Worm (Caenorhabditis elegans) whole organism, mixed stage, embryonic: Measurements from ENCODE around the gene F26D2.13.
A peak's percentile ranks its signal among the peaks of the same experiment; 100 is the strongest.

Experiments
- M03D4.4 ChIP-seq: sonication (generic microtip); optimal IDR thresholded peaks from 2 replicates; lab custom pipeline; 2017; ENCODE audit warnings: mild to moderate bottlenecking, missing genetic modification characterization, missing compliant biosample characterization
- bed-3 ChIP-seq: fragments of 200-800 bp; sonication (Bioruptor generic); optimal IDR thresholded peaks from 3 replicates; lab custom pipeline; 2018; ENCODE audit warnings: mild to moderate bottlenecking, missing genetic modification characterization, moderate library complexity, missing compliant biosample characterization
- blmp-1 ChIP-seq: fragments of 150-350 bp; optimal IDR thresholded peaks from 2 replicates; lab custom pipeline; 2014; ENCODE audit warnings: missing biosample characterization, missing genetic modification characterization
- ceh-39 ChIP-seq: fragments of 150-350 bp; optimal IDR thresholded peaks from 2 replicates; lab custom pipeline; 2014; ENCODE audit warnings: missing biosample characterization, missing genetic modification characterization
- ceh-43 ChIP-seq: fragments of 200-800 bp; sonication (Bioruptor generic); optimal IDR thresholded peaks from 2 replicates; lab custom pipeline; 2018; ENCODE audit warnings: mild to moderate bottlenecking, missing genetic modification characterization, moderate library complexity, missing compliant biosample characterization
- ceh-83 ChIP-seq: fragments of 200-800 bp; sonication (Bioruptor generic); optimal IDR thresholded peaks from 2 replicates; lab custom pipeline; 2018; ENCODE audit warnings: mild to moderate bottlenecking, missing genetic modification characterization, missing compliant biosample characterization
- ces-1 ChIP-seq: fragments of 150-350 bp; optimal IDR thresholded peaks from 2 replicates; lab custom pipeline; 2014; ENCODE audit warnings: missing biosample characterization, missing genetic modification reagents, missing genetic modification characterization
- cnd-1 ChIP-seq: fragments of 200-800 bp; sonication (Bioruptor generic); optimal IDR thresholded peaks from 2 replicates; lab custom pipeline; 2018; ENCODE audit warnings: mild to moderate bottlenecking, missing genetic modification characterization, missing compliant biosample characterization
- drap-1 ChIP-seq: fragments of 200-800 bp; sonication (Bioruptor generic); optimal IDR thresholded peaks from 3 replicates; lab custom pipeline; 2018; ENCODE audit warnings: mild to moderate bottlenecking, missing genetic modification characterization, missing compliant biosample characterization
- elt-1 ChIP-seq: sonication (generic microtip); optimal IDR thresholded peaks from 2 replicates; lab custom pipeline; 2017; ENCODE audit warnings: missing genetic modification characterization, mild to moderate bottlenecking, missing compliant biosample characterization, antibody characterized with exemption, moderate library complexity, borderline replicate concordance; ENCODE audit not compliant: insufficient read depth
- flh-1 ChIP-seq: fragments of 200-800 bp; sonication (Bioruptor generic); optimal IDR thresholded peaks from 2 replicates; lab custom pipeline; 2018; ENCODE audit warnings: mild to moderate bottlenecking, missing genetic modification characterization, moderate library complexity, missing compliant biosample characterization
- ham-2 ChIP-seq: fragments of 200-800 bp; sonication (Bioruptor generic); optimal IDR thresholded peaks from 2 replicates; lab custom pipeline; 2018; ENCODE audit warnings: mild to moderate bottlenecking, missing genetic modification characterization, missing compliant biosample characterization
- hlh-1 ChIP-seq: fragments of 150-350 bp; optimal IDR thresholded peaks from 2 replicates; lab custom pipeline; 2014; ENCODE audit warnings: missing biosample characterization, missing genetic modification reagents, missing genetic modification characterization
- lin-13 ChIP-seq: fragments of 150-350 bp; optimal IDR thresholded peaks from 2 replicates; lab custom pipeline; 2014; ENCODE audit warnings: missing biosample characterization, missing genetic modification characterization
- lin-32 ChIP-seq: fragments of 200-800 bp; sonication (Bioruptor generic); optimal IDR thresholded peaks from 2 replicates; lab custom pipeline; 2018; ENCODE audit warnings: mild to moderate bottlenecking, missing genetic modification characterization, missing compliant biosample characterization
- lsy-2 ChIP-seq: fragments of 150-350 bp; optimal IDR thresholded peaks from 2 replicates; lab custom pipeline; 2014; ENCODE audit warnings: missing biosample characterization, missing genetic modification characterization
- mab-5 ChIP-seq: fragments of 150-350 bp; optimal IDR thresholded peaks from 2 replicates; lab custom pipeline; 2014; ENCODE audit warnings: missing biosample characterization, missing genetic modification characterization
- mep-1 ChIP-seq: fragments of 150-350 bp; optimal IDR thresholded peaks from 2 replicates; lab custom pipeline; 2017; ENCODE audit warnings: missing biosample characterization, missing genetic modification reagents, missing genetic modification characterization, inconsistent platforms
- mls-2 ChIP-seq: sonication (generic microtip); optimal IDR thresholded peaks from 2 replicates; lab custom pipeline; 2016; ENCODE audit warnings: mild to moderate bottlenecking, missing genetic modification characterization, moderate library complexity, missing compliant biosample characterization
- nhr-12 ChIP-seq: fragments of 150-350 bp; optimal IDR thresholded peaks from 2 replicates; lab custom pipeline; 2014; ENCODE audit warnings: missing biosample characterization, missing genetic modification characterization
- nhr-2 ChIP-seq: fragments of 150-350 bp; optimal IDR thresholded peaks from 2 replicates; lab custom pipeline; 2014; ENCODE audit warnings: missing biosample characterization, missing genetic modification characterization
- nhr-237 ChIP-seq: fragments of 150-350 bp; optimal IDR thresholded peaks from 2 replicates; lab custom pipeline; 2014; ENCODE audit warnings: missing biosample characterization, missing genetic modification characterization
- nhr-28 ChIP-seq: fragments of 150-350 bp; optimal IDR thresholded peaks from 2 replicates; lab custom pipeline; 2014; ENCODE audit warnings: missing biosample characterization, missing genetic modification characterization
- nhr-76 ChIP-seq: sonication (generic microtip); optimal IDR thresholded peaks from 2 replicates; lab custom pipeline; 2017; ENCODE audit warnings: missing biosample characterization, missing genetic modification characterization
- pha-4 ChIP-seq: fragments of 150-350 bp; optimal IDR thresholded peaks from 2 replicates; lab custom pipeline; 2018; ENCODE audit warnings: missing biosample characterization, missing genetic modification reagents, missing genetic modification characterization
- sem-2 ChIP-seq: fragments of 200-800 bp; sonication (Bioruptor generic); optimal IDR thresholded peaks from 2 replicates; lab custom pipeline; 2018; ENCODE audit warnings: mild to moderate bottlenecking, missing genetic modification characterization, missing compliant biosample characterization
- snpc-4 ChIP-seq: fragments of 150-350 bp; optimal IDR thresholded peaks from 2 replicates; lab custom pipeline; 2014; ENCODE audit warnings: missing biosample characterization, missing genetic modification characterization
- sptf-1 ChIP-seq: sonication (generic microtip); optimal IDR thresholded peaks from 2 replicates; lab custom pipeline; 2017; ENCODE audit warnings: mild to moderate bottlenecking, missing genetic modification characterization, moderate library complexity, missing compliant biosample characterization
- unc-120 ChIP-seq: sonication (generic microtip); optimal IDR thresholded peaks from 2 replicates; lab custom pipeline; 2017; ENCODE audit warnings: missing genetic modification characterization, missing compliant biosample characterization; ENCODE audit not compliant: poor library complexity, severe bottlenecking
- unc-39 ChIP-seq: fragments of 150-350 bp; optimal IDR thresholded peaks from 2 replicates; lab custom pipeline; 2014; ENCODE audit warnings: missing biosample characterization, missing genetic modification characterization
- unc-62 ChIP-seq: fragments of 150-350 bp; optimal IDR thresholded peaks from 2 replicates; lab custom pipeline; 2014; ENCODE audit warnings: missing biosample characterization, missing genetic modification reagents, missing genetic modification characterization
- zip-8 ChIP-seq: fragments of 150-350 bp; optimal IDR thresholded peaks from 2 replicates; lab custom pipeline; 2014; ENCODE audit warnings: missing biosample characterization, missing genetic modification characterization
- ztf-11 ChIP-seq: fragments of 150-350 bp; optimal IDR thresholded peaks from 2 replicates; lab custom pipeline; 2014; ENCODE audit warnings: missing biosample characterization, missing genetic modification characterization

Gene F26D2.13

DNA sequence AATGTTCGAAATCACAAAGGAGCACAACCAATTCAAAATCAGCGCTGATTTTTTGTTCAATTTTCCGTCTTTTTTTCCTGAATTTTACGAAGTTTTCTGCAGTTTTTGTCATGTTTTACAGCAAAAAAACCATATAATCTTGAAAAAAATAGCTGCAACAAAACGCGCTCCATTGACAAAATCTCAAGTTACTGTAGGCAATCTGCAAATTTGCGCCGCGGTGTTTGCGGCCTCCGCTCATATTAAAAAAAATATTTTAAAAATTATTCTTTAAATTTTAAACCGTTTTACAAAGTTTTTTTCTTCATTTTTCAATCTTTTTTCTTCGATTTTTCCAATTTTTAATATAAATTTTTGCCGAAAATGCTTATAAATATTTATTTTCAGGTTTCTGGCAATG lies 30.0 kb downstream of the F26D2.13 start:
- TF ChIP-seq blmp-1: no peak
- no peak for TF ChIP-seq M03D4.4 (tag; lab: Kevin White, UChicago)
- TF ChIP-seq ham-2 (GFP tag; lab: Kevin White, UChicago): no peak
- TF ChIP-seq ceh-39 (tag; lab: Kevin White, UChicago): no peak
- TF ChIP-seq lin-32 (GFP tag; lab: Kevin White, UChicago): no peak
- TF ChIP-seq ceh-83 (GFP tag; lab: Kevin White, UChicago): no peak
- TF ChIP-seq pha-4: no peak
- TF ChIP-seq mep-1 (tag; lab: Kevin White, UChicago): no peak
- TF ChIP-seq mab-5 (tag; lab: Kevin White, UChicago): no peak
- no peak for TF ChIP-seq nhr-76
- TF ChIP-seq flh-1 (GFP tag; lab: Kevin White, UChicago): no peak
- TF ChIP-seq nhr-12 (tag; lab: Kevin White, UChicago): no peak
- no peak for TF ChIP-seq zip-8 (tag; lab: Kevin White, UChicago)
- no peak for TF ChIP-seq ces-1
- TF ChIP-seq lin-13 (tag; lab: Kevin White, UChicago): no peak
- no peak for TF ChIP-seq ztf-11 (tag; lab: Kevin White, UChicago)
- no peak for TF ChIP-seq nhr-28
- TF ChIP-seq elt-1 (tag; lab: Kevin White, UChicago): no peak
- TF ChIP-seq bed-3: no peak

DNA sequence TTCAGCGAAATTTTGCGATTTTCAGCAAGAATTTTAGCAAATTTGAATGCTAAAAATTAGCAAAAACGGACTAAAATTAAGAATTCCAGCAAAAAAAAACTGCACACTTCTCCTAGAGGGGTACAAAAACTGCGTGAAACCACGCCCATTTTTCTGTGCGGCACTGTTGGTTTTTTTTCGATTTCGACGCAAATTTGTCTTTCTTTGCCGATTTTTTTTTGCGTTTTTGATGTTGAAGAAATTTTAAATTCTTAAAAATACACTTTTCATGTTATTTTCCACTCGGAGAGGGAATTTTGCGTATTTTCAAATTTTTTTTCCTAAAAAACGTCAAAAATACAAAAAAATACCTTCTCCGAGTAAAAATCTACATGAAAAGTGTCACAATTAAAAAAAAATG lies 31.4 kb downstream of the F26D2.13 start, which contains the start of gene syp-1:
syp-1 (plus strand) TSS at position 301 of the 400 bp plus-strand sequence.
- no peak for TF ChIP-seq snpc-4
- no peak for TF ChIP-seq nhr-76
- TF ChIP-seq drap-1: no peak
- no peak for TF ChIP-seq nhr-28
- TF ChIP-seq ceh-43 (GFP tag; lab: Kevin White, UChicago): no peak
- no peak for TF ChIP-seq hlh-1
- TF ChIP-seq mls-2 (tag; lab: Kevin White, UChicago): no peak
- no peak for TF ChIP-seq sem-2 (GFP tag; lab: Kevin White, UChicago)

DNA sequence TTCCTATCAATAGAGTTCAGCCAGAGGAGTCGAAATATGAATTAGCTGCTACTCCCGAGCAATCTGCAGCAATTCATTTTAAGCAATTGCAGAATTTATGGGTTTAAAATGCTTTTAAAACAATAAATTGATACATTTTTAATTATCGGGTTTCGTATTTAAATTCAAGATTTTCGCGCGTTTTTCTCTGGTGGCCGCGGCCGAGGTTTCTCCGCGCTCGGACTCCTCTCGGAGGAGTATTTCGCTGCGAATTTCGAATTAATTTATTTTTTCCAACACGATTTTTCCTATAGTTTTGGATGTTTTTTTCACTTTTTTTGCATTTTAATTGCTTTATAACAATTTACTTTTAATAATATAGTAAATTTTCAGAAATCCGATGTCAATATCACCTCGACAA lies 33.9 kb downstream of the F26D2.13 start, which contains the start of gene F13A7.14:
F13A7.14 (plus strand) TSS at position 373 of the 400 bp plus-strand sequence.
- TF ChIP-seq sptf-1 (tag; lab: Kevin White, UChicago) (peak; percentile 38), flh-1 (GFP tag; lab: Kevin White, UChicago) (no peak), pha-4 (no peak), ces-1 (peak; percentile 52), ceh-43 (GFP tag; lab: Kevin White, UChicago) (peak; percentile 21), nhr-237 (peak; percentile 47), mep-1 (tag; lab: Kevin White, UChicago) (peak; percentile 17), lin-13 (tag; lab: Kevin White, UChicago) (peak; percentile 22), lsy-2 (tag; lab: Kevin White, UChicago) (peak; percentile 59)
- TF ChIP-seq, all 35 proteins: peak for 7

DNA sequence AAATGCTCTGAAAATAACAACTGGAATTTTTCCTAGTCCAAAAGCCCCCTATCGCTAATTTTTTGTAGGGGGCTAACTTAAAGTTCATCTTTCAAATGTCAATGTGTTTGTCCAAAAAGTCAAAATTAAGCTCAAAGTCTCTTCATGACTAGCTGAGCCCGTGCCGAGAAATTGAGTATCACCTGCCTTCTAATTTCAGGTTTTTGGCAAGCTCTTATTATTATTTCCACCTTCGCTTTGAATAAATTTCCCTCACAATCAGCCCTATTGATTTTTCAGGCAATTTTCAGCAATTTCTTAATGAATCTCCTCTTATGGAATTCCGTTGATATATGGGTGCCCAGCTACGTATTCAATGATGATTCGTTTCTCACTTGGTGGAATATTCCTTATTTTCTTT lies 36.0 kb downstream of the F26D2.13 start, which contains the start of gene sre-36:
sre-36 (plus strand) TSS at position 301 of the 400 bp plus-strand sequence.
- TF ChIP-seq sptf-1 (tag; lab: Kevin White, UChicago) (no peak), snpc-4 (no peak), mls-2 (tag; lab: Kevin White, UChicago) (no peak), mab-5 (tag; lab: Kevin White, UChicago) (no peak), hlh-1 (no peak), nhr-76 (no peak)
- TF ChIP-seq, all 35 proteins: peak for 0

DNA sequence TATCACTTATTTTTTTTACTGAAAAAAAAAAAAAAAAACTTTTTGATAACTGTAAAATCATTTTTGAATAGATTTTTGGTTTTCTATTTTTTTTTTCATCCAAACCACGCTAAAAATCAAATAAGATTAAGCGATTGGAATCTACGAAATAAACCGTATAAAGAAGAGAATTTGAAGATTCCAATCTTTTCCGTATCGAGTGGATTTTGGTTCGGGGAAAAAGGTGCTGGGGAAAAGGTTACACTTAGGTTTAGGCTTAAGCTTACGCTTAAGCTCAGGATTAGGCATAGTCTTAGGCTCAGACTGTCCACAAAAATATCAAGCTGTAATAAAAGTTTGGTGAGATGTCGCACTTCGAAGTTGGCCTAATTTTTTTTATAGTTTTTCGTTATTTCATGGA lies 39.7 kb downstream of the F26D2.13 start, which contains the start of gene F13A7.12:
F13A7.12 (plus strand) TSS at position 301 of the 400 bp plus-strand sequence.
- no peak for TF ChIP-seq lin-32 (GFP tag; lab: Kevin White, UChicago)
- no peak for TF ChIP-seq unc-39 (tag; lab: Kevin White, UChicago)
- no peak for TF ChIP-seq snpc-4
- TF ChIP-seq M03D4.4 (tag; lab: Kevin White, UChicago): no peak
- no peak for TF ChIP-seq unc-120 (tag; lab: Kevin White, UChicago)
- TF ChIP-seq ztf-11 (tag; lab: Kevin White, UChicago): no peak
- TF ChIP-seq unc-62 (GFP tag; lab: Kevin White, UChicago): no peak
- TF ChIP-seq ham-2 (GFP tag; lab: Kevin White, UChicago): no peak
- no peak for TF ChIP-seq sem-2 (GFP tag; lab: Kevin White, UChicago)
- TF ChIP-seq elt-1 (tag; lab: Kevin White, UChicago): no peak
- TF ChIP-seq bed-3: no peak
- no peak for TF ChIP-seq cnd-1 (tag; lab: Kevin White, UChicago)
- no peak for TF ChIP-seq nhr-12 (tag; lab: Kevin White, UChicago)
- no peak for TF ChIP-seq hlh-1
- TF ChIP-seq nhr-76: no peak
- TF ChIP-seq nhr-2 (tag; lab: Kevin White, UChicago): no peak
- TF ChIP-seq, all 35 proteins: peak for 0
